Worm (Caenorhabditis elegans) whole organism, L4/young adult: Measurements from ENCODE around the gene Y9C9A.5.

Experiments used
- dao-5 ChIP-seq: sonication (generic microtip); optimal IDR thresholded peaks from 2 replicates; lab custom pipeline; 2016; ENCODE audit warnings: missing genotype, missing genetic modification characterization, moderate library complexity, missing compliant biosample characterization
- him-1 ChIP-seq: sonication (generic microtip); optimal IDR thresholded peaks from 2 replicates; lab custom pipeline; 2016; ENCODE audit warnings: missing genotype, missing genetic modification reagents, missing genetic modification characterization, missing compliant biosample characterization

ce11 chrIV:4953887-4954286 lies 12.1 kb downstream of the Y9C9A.5 start, which contains the start of gene str-163:
- TF ChIP-seq him-1 (tag; lab: Kevin White, UChicago) (no peak), dao-5 (no peak)
